Fruit fly (Drosophila melanogaster) whole organism, embryonic: ENCODE measurements around the gene dachs.
A peak's percentile ranks its signal among the peaks of the same experiment; 100 is the strongest.

Experiments
- Abd-B ChIP-seq: fragments of 200-800 bp; sonication (Bioruptor generic); optimal IDR thresholded peaks from 2 replicates; lab custom pipeline; 2018; ENCODE audit warnings: missing biosample characterization, mild to moderate bottlenecking, missing genetic modification characterization, moderate library complexity
- Ada2b ChIP-seq: fragments of 200-800 bp; sonication (Bioruptor generic); IDR thresholded peaks from 2 replicates; pipeline ENCODE4 v1.3.6; 2022; ENCODE audit warnings: missing biosample characterization, missing genetic modification characterization
- B-H2 ChIP-seq: fragments of 200-800 bp; sonication (Bioruptor generic); optimal IDR thresholded peaks from 2 replicates; lab custom pipeline; 2018; ENCODE audit warnings: missing biosample characterization, mild to moderate bottlenecking, missing genetic modification characterization
- Bgb ChIP-seq: fragments of 200-800 bp; sonication (Bioruptor generic); IDR thresholded peaks from 2 replicates; pipeline ENCODE4 v1.3.6; 2022; ENCODE audit warnings: missing biosample characterization, missing genetic modification characterization; ENCODE audit not compliant: partially characterized antibody
- CG10543 ChIP-seq: fragments of 200-800 bp; sonication (Bioruptor generic); optimal IDR thresholded peaks from 3 replicates; lab custom pipeline; 2017; ENCODE audit warnings: missing biosample characterization, mild to moderate bottlenecking, missing genetic modification characterization, moderate library complexity
- CG11723 ChIP-seq: fragments of 200-800 bp; sonication (Bioruptor generic); optimal IDR thresholded peaks from 2 replicates; lab custom pipeline; 2017; ENCODE audit warnings: missing biosample characterization, mild to moderate bottlenecking, missing genetic modification characterization
- CG15011 ChIP-seq: fragments of 200-800 bp; sonication (Bioruptor generic); optimal IDR thresholded peaks from 3 replicates; lab custom pipeline; 2018; ENCODE audit warnings: missing biosample characterization, mild to moderate bottlenecking, missing genetic modification characterization
- CG17385 ChIP-seq: fragments of 200-800 bp; sonication (Bioruptor generic); optimal IDR thresholded peaks from 3 replicates; lab custom pipeline; 2018; ENCODE audit warnings: missing biosample characterization, mild to moderate bottlenecking, missing genetic modification characterization
- CG18764 ChIP-seq: fragments of 200-800 bp; sonication (Bioruptor generic); optimal IDR thresholded peaks from 3 replicates; lab custom pipeline; 2016; ENCODE audit warnings: missing biosample characterization, missing genetic modification characterization
- CG2712 ChIP-seq: fragments of 200-800 bp; optimal IDR thresholded peaks from 3 replicates; lab custom pipeline; 2019; ENCODE audit warnings: missing biosample characterization, mild to moderate bottlenecking, missing genetic modification characterization, moderate library complexity
- CG2875 ChIP-seq: fragments of 200-800 bp; sonication (Bioruptor generic); optimal IDR thresholded peaks from 2 replicates; lab custom pipeline; 2017; ENCODE audit warnings: missing biosample characterization, mild to moderate bottlenecking, missing genetic modification characterization, missing genetic modification reagents
- CG32532 ChIP-seq: fragments of 200-800 bp; sonication (Bioruptor generic); IDR thresholded peaks from 2 replicates; pipeline ENCODE4 v1.3.6; 2022; ENCODE audit warnings: missing biosample characterization, missing genetic modification characterization
- CG4707 ChIP-seq: fragments of 200-800 bp; sonication (Bioruptor generic); optimal IDR thresholded peaks from 2 replicates; lab custom pipeline; 2018; ENCODE audit warnings: missing biosample characterization, mild to moderate bottlenecking, missing genetic modification characterization, moderate library complexity
- CG6854 ChIP-seq: fragments of 200-800 bp; sonication (Bioruptor generic); optimal IDR thresholded peaks from 3 replicates; lab custom pipeline; 2017; ENCODE audit warnings: missing biosample characterization, mild to moderate bottlenecking, missing genetic modification characterization
- CG8089 ChIP-seq: fragments of 200-800 bp; sonication (Bioruptor generic); optimal IDR thresholded peaks from 3 replicates; lab custom pipeline; 2016; ENCODE audit warnings: missing biosample characterization, missing genetic modification characterization
- D19A ChIP-seq: fragments of 200-800 bp; optimal IDR thresholded peaks from 3 replicates; lab custom pipeline; 2019; ENCODE audit warnings: missing biosample characterization, mild to moderate bottlenecking, missing genetic modification characterization, moderate library complexity
- Dek ChIP-seq: fragments of 200-800 bp; sonication (Bioruptor generic); optimal IDR thresholded peaks from 3 replicates; lab custom pipeline; 2019; ENCODE audit warnings: missing biosample characterization, mild to moderate bottlenecking, missing genetic modification characterization, moderate library complexity
- Doc2 ChIP-seq: fragments of 200-800 bp; sonication (Bioruptor generic); IDR thresholded peaks from 2 replicates; pipeline ENCODE4 v1.3.6; 2022; ENCODE audit warnings: missing biosample characterization, missing genetic modification characterization
- Dref ChIP-seq: fragments of 200-800 bp; sonication (Bioruptor generic); IDR thresholded peaks from 2 replicates; pipeline ENCODE4 v1.3.6; 2022; ENCODE audit warnings: missing biosample characterization, missing genetic modification characterization
- E2f1 ChIP-seq: fragments of 200-800 bp; sonication (Bioruptor generic); IDR thresholded peaks from 2 replicates; pipeline ENCODE4 v1.3.6; 2022; ENCODE audit warnings: missing biosample characterization, missing genetic modification characterization
- Fer2 ChIP-seq: fragments of 200-800 bp; sonication (Bioruptor generic); optimal IDR thresholded peaks from 2 replicates; lab custom pipeline; 2018; ENCODE audit warnings: missing biosample characterization, mild to moderate bottlenecking, missing genetic modification characterization, moderate library complexity
- Kr ChIP-seq: fragments of 200-800 bp; sonication (Bioruptor generic); optimal IDR thresholded peaks from 2 replicates; lab custom pipeline; 2017; ENCODE audit warnings: missing biosample characterization, mild to moderate bottlenecking, missing genetic modification characterization
- Lhr ChIP-seq: fragments of 200-800 bp; sonication (Bioruptor generic); optimal IDR thresholded peaks from 3 replicates; lab custom pipeline; 2017; ENCODE audit warnings: mild to moderate bottlenecking, missing biosample characterization, missing genetic modification reagents, missing genetic modification characterization
- Med ChIP-seq: fragments of 200-800 bp; sonication (Bioruptor generic); peaks from one replicate; lab custom pipeline; 2016; ENCODE audit warnings: missing biosample characterization, missing genetic modification characterization, mild to moderate bottlenecking, inconsistent platforms, moderate library complexity
- Mes4 ChIP-seq: fragments of 200-800 bp; sonication (Bioruptor generic); optimal IDR thresholded peaks from 2 replicates; lab custom pipeline; 2016; ENCODE audit warnings: missing biosample characterization, missing genetic modification characterization
- Mrtf ChIP-seq: fragments of 200-800 bp; sonication (Bioruptor generic); IDR thresholded peaks from 3 replicates; pipeline ENCODE4 v1.3.6; 2022; ENCODE audit warnings: missing biosample characterization, missing genetic modification characterization
- Nf-YA ChIP-seq: fragments of 200-800 bp; sonication (Bioruptor generic); IDR thresholded peaks from 2 replicates; pipeline ENCODE4 v1.3.6; 2022; ENCODE audit warnings: missing biosample characterization, missing genetic modification characterization
- Sry-δ ChIP-seq: fragments of 200-800 bp; sonication (Bioruptor generic); optimal IDR thresholded peaks from 2 replicates; lab custom pipeline; 2016; ENCODE audit warnings: missing biosample characterization, missing genetic modification characterization
- abd-A ChIP-seq: fragments of 200-800 bp; sonication (Bioruptor generic); optimal IDR thresholded peaks from 3 replicates; lab custom pipeline; 2019; ENCODE audit warnings: missing biosample characterization, mild to moderate bottlenecking, missing genetic modification characterization, moderate library complexity
- bbx ChIP-seq: fragments of 200-800 bp; sonication (Bioruptor generic); IDR thresholded peaks from 2 replicates; pipeline ENCODE4 v1.3.6; 2022; ENCODE audit warnings: missing biosample characterization, missing genetic modification characterization; ENCODE audit not compliant: partially characterized antibody
- bigmax ChIP-seq: fragments of 200-800 bp; sonication (Bioruptor generic); optimal IDR thresholded peaks from 2 replicates; lab custom pipeline; 2018; ENCODE audit warnings: missing biosample characterization, mild to moderate bottlenecking, missing genetic modification characterization
- br ChIP-seq: fragments of >200 bp; optimal IDR thresholded peaks from 2 replicates; lab custom pipeline; 2017
- dmrt99B ChIP-seq: fragments of 200-800 bp; sonication (Bioruptor generic); optimal IDR thresholded peaks from 2 replicates; lab custom pipeline; 2018; ENCODE audit warnings: missing biosample characterization, mild to moderate bottlenecking, missing genetic modification characterization, moderate library complexity
- dysf ChIP-seq: fragments of 200-800 bp; sonication (Bioruptor generic); IDR thresholded peaks from 3 replicates; pipeline ENCODE4 v1.3.6; 2022; ENCODE audit warnings: missing biosample characterization, missing genetic modification characterization
- fd64A ChIP-seq: fragments of 200-800 bp; sonication (Bioruptor generic); optimal IDR thresholded peaks from 3 replicates; lab custom pipeline; 2018; ENCODE audit warnings: missing biosample characterization, mild to moderate bottlenecking, missing genetic modification characterization
- ftz-f1 ChIP-seq: fragments of 200-800 bp; sonication (Bioruptor generic); optimal IDR thresholded peaks from 2 replicates; lab custom pipeline; 2016; ENCODE audit warnings: missing biosample characterization, missing genetic modification characterization
- jumu ChIP-seq: fragments of 200-800 bp; sonication (Bioruptor generic); optimal IDR thresholded peaks from 3 replicates; lab custom pipeline; 2016; ENCODE audit warnings: missing biosample characterization, missing genetic modification characterization
- klu ChIP-seq: fragments of 200-800 bp; sonication (Bioruptor generic); IDR thresholded peaks from 2 replicates; pipeline ENCODE4 v1.3.6; 2022; ENCODE audit warnings: missing biosample characterization, missing genetic modification characterization
- mirr ChIP-seq: fragments of 200-800 bp; sonication (Bioruptor generic); optimal IDR thresholded peaks from 3 replicates; lab custom pipeline; 2018; ENCODE audit warnings: missing biosample characterization, mild to moderate bottlenecking, missing genetic modification characterization
- nom ChIP-seq: fragments of 200-800 bp; sonication (Bioruptor generic); optimal IDR thresholded peaks from 2 replicates; lab custom pipeline; 2017; ENCODE audit warnings: missing biosample characterization, missing genetic modification characterization, mild to moderate bottlenecking, moderate library complexity, missing genetic modification reagents
- pfk ChIP-seq: fragments of 200-800 bp; sonication (Bioruptor generic); optimal IDR thresholded peaks from 2 replicates; lab custom pipeline; 2018; ENCODE audit warnings: missing biosample characterization, mild to moderate bottlenecking, missing genetic modification characterization, moderate library complexity
- sim ChIP-seq: fragments of 200-800 bp; sonication (Bioruptor generic); IDR thresholded peaks from 2 replicates; pipeline ENCODE4 v1.3.6; 2022; ENCODE audit warnings: missing biosample characterization, missing genetic modification characterization
- sna ChIP-seq: fragments of 200-800 bp; sonication (Bioruptor generic); IDR thresholded peaks from 2 replicates; pipeline ENCODE4 v1.3.6; 2022; ENCODE audit warnings: missing biosample characterization, missing genetic modification characterization; ENCODE audit not compliant: partially characterized antibody
- sob ChIP-seq: fragments of 200-800 bp; sonication (Bioruptor generic); IDR thresholded peaks from 2 replicates; pipeline ENCODE4 v1.3.6; 2022; ENCODE audit warnings: missing biosample characterization, missing genetic modification characterization
- tll ChIP-seq, 2 experiments: fragments of 200-800 bp in 1 of 2; fragments of >200 bp in 1 of 2; sonication (Bioruptor generic) in 1 of 2; optimal IDR thresholded peaks; 2 replicates each; lab custom pipeline; 2017 to 2019; ENCODE audit warnings: missing biosample characterization in 2 of 2, missing genetic modification characterization in 2 of 2, mild to moderate bottlenecking in 1 of 2, moderate library complexity in 1 of 2

dachs gene

dm6 chr2L:8464107-8464582 lies 2.5 kb upstream of the dachs start, which contains the start of gene prg (continued):
- TF ChIP-seq bbx (GFP tag; lab: Robert Waterston, UW), result peak; percentile 98
- TF ChIP-seq br (lab: Kevin White, UChicago), result no peak
- TF ChIP-seq Fer2 (tag; lab: Kevin White, UChicago), result peak; percentile 24
- peak; percentile 56 for TF ChIP-seq CG6854 (GFP tag; lab: Kevin White, UChicago)
- no peak for TF ChIP-seq Nf-YA (GFP tag; lab: Robert Waterston, UW)
- TF ChIP-seq Kr, result no peak
- peak; percentile 96 for TF ChIP-seq CG4707 (GFP tag; lab: Kevin White, UChicago)
- no peak for TF ChIP-seq klu (GFP tag; lab: Robert Waterston, UW)
- TF ChIP-seq Sry-δ (GFP tag; lab: Kevin White, UChicago), result peak; percentile 77
- no peak for TF ChIP-seq tll (GFP tag; optimal IDR thresholded peaks at IDR 0.05; lab: Kevin White, UChicago)
- peak; percentile 52 for TF ChIP-seq Abd-B (GFP tag; lab: Kevin White, UChicago)
- peak; percentile 7 for TF ChIP-seq Mes4 (GFP tag; lab: Kevin White, UChicago)
- peak; percentile 71 for TF ChIP-seq jumu (GFP tag; lab: Kevin White, UChicago)
- peak; percentile 35 for TF ChIP-seq CG8089 (GFP tag; lab: Kevin White, UChicago)
- TF ChIP-seq fd64A (GFP tag; lab: Kevin White, UChicago), result no peak

dm6 chr2L:8468929-8469681 lies 2.5 kb downstream of the dachs start:
- no peak for TF ChIP-seq Dek (tag; lab: Kevin White, UChicago)
- peak; percentile 35 for TF ChIP-seq Med (GFP tag; lab: Kevin White, UChicago)
- TF ChIP-seq, all 482 proteins: peak for 1

- TF ChIP-seq CG18764 (GFP tag; lab: Kevin White, UChicago) (no peak), CG15011 (no peak), Doc2 (GFP tag; lab: Robert Waterston, UW) (no peak), CG2875 (no peak), CG17385 (GFP tag; lab: Kevin White, UChicago) (no peak), Dref (GFP tag; lab: Robert Waterston, UW) (no peak), CG2712 (tag; lab: Kevin White, UChicago) (peak; percentile 72), B-H2 (no peak), sim (GFP tag; lab: Robert Waterston, UW) (no peak), Mes4 (GFP tag; lab: Kevin White, UChicago) (no peak), D19A (tag; lab: Kevin White, UChicago) (peak; percentile 41), CG10543 (no peak), sob (no peak), dmrt99B (tag; lab: Kevin White, UChicago) (peak; percentile 44), bigmax (GFP tag; lab: Kevin White, UChicago) (no peak), pfk (GFP tag; lab: Kevin White, UChicago) (no peak), Bgb (no peak), jumu (GFP tag; lab: Kevin White, UChicago) (no peak), Lhr (GFP tag; lab: Kevin White, UChicago) (no peak), mirr (GFP tag; lab: Kevin White, UChicago) (no peak), Mrtf (GFP tag; lab: Robert Waterston, UW) (no peak), E2f1 (no peak), CG32532 (GFP tag; lab: Robert Waterston, UW) (no peak), Kr (no peak), abd-A (tag; lab: Kevin White, UChicago) (no peak), nom (peak; percentile 14), CG11723 (GFP tag; lab: Kevin White, UChicago) (no peak), dysf (GFP tag; lab: Robert Waterston, UW) (0 out of 3 replicates have a peak, but pooled peaks have one; percentile 44), Ada2b (GFP tag; lab: Robert Waterston, UW) (no peak), ftz-f1 (GFP tag; lab: Kevin White, UChicago) (no peak), sna (no peak)
Observed at dm6 chr2L:8471667-8472066, 5.0 kb downstream of the dachs start.
